Worm (Caenorhabditis elegans) whole organism, L4 larva: ENCODE measurements around the gene meg-1.
A peak's percentile ranks its signal among the peaks of the same experiment; 100 is the strongest.

Experiments used
- D1046.2 ChIP-seq: fragments of 200-800 bp; sonication (Bioruptor generic); IDR thresholded peaks from 2 replicates; pipeline ENCODE4 v1.3.6; 2022; ENCODE audit warnings: missing genetic modification characterization, missing compliant biosample characterization
- F26F4.8 ChIP-seq: fragments of 200-800 bp; sonication (Bioruptor generic); conservative IDR thresholded peaks from 2 replicates; pipeline ENCODE4 v1.3.6; 2022; ENCODE audit warnings: missing genetic modification characterization, missing compliant biosample characterization
- F37D6.2 ChIP-seq: sonication (generic microtip); optimal IDR thresholded peaks from 2 replicates; lab custom pipeline; 2016; ENCODE audit warnings: mild to moderate bottlenecking, missing genetic modification characterization, missing compliant biosample characterization
- F49E8.2 ChIP-seq: sonication (generic microtip); optimal IDR thresholded peaks from 2 replicates; lab custom pipeline; 2016; ENCODE audit warnings: missing compliant biosample characterization, mild to moderate bottlenecking, missing genetic modification characterization, borderline replicate concordance
- T26A8.4 ChIP-seq: fragments of 200-800 bp; sonication (Bioruptor generic); IDR thresholded peaks from 2 replicates; pipeline ENCODE4 v1.3.6; 2022; ENCODE audit warnings: missing genetic modification characterization, missing compliant biosample characterization
- Y48G9A.11 ChIP-seq: fragments of 200-800 bp; sonication (Bioruptor generic); IDR thresholded peaks from 2 replicates; pipeline ENCODE4 v1.3.6; 2022; ENCODE audit warnings: missing genetic modification reagents, missing genetic modification characterization, missing compliant biosample characterization
- ZK337.2 ChIP-seq: fragments of 200-800 bp; sonication (Bioruptor generic); IDR thresholded peaks from 2 replicates; pipeline ENCODE4 v1.3.6; 2022; ENCODE audit warnings: missing genetic modification reagents, missing genetic modification characterization, missing compliant biosample characterization
- ceh-28 ChIP-seq: fragments of 150-350 bp; optimal IDR thresholded peaks from 2 replicates; lab custom pipeline; 2014; ENCODE audit warnings: missing biosample characterization, missing genetic modification reagents, missing genetic modification characterization
- daf-16 ChIP-seq, 3 experiments: sonication (generic microtip); optimal IDR thresholded peaks; 2 replicates each; lab custom pipeline; 2016 to 2017; ENCODE audit warnings: missing genetic modification characterization in 3 of 3, missing genetic modification reagents in 3 of 3, mild to moderate bottlenecking in 2 of 3, missing compliant biosample characterization in 2 of 3, missing biosample characterization in 1 of 3, moderate library complexity in 1 of 3
- daf-19 ChIP-seq: fragments of 200-800 bp; sonication (Bioruptor generic); conservative IDR thresholded peaks from 2 replicates; pipeline ENCODE4 v1.3.6; 2022; ENCODE audit warnings: missing genetic modification characterization, missing compliant biosample characterization
- dpl-1 ChIP-seq: fragments of 150-350 bp; optimal IDR thresholded peaks from 2 replicates; lab custom pipeline; 2014; ENCODE audit warnings: missing biosample characterization, missing genetic modification reagents, missing genetic modification characterization
- dve-1 ChIP-seq: sonication (generic microtip); optimal IDR thresholded peaks from 2 replicates; lab custom pipeline; 2017; ENCODE audit warnings: antibody characterized with exemption, mild to moderate bottlenecking, missing genetic modification characterization, missing compliant biosample characterization; ENCODE audit not compliant: insufficient read depth
- egl-27 ChIP-seq: sonication (generic microtip); optimal IDR thresholded peaks from 3 replicates; lab custom pipeline; 2017; ENCODE audit warnings: missing biosample characterization, missing genetic modification reagents, missing genetic modification characterization
- egl-43 ChIP-seq: fragments of 200-800 bp; sonication (Bioruptor generic); IDR thresholded peaks from 2 replicates; pipeline ENCODE4 v1.3.6; 2022; ENCODE audit warnings: missing genetic modification reagents, missing genetic modification characterization, missing compliant biosample characterization
- hlh-11 ChIP-seq: fragments of 200-800 bp; sonication (Bioruptor generic); optimal IDR thresholded peaks from 2 replicates; lab custom pipeline; 2018; ENCODE audit warnings: mild to moderate bottlenecking, missing genetic modification characterization, missing compliant biosample characterization
- hlh-30 ChIP-seq: sonication (generic microtip); optimal IDR thresholded peaks from 2 replicates; lab custom pipeline; 2017; ENCODE audit warnings: antibody characterized with exemption, mild to moderate bottlenecking, missing genetic modification characterization, missing compliant biosample characterization; ENCODE audit not compliant: insufficient read depth
- hmg-1.1 ChIP-seq: fragments of 200-800 bp; sonication (Bioruptor generic); IDR thresholded peaks from 2 replicates; pipeline ENCODE4 v1.3.6; 2022; ENCODE audit warnings: missing genetic modification reagents, missing genetic modification characterization, missing compliant biosample characterization
- jun-1 ChIP-seq: fragments of 150-350 bp; optimal IDR thresholded peaks from 2 replicates; lab custom pipeline; 2014; ENCODE audit warnings: missing biosample characterization, missing genetic modification reagents, missing genetic modification characterization
- lin-13 ChIP-seq: fragments of 150-350 bp; optimal IDR thresholded peaks from 2 replicates; lab custom pipeline; 2014; ENCODE audit warnings: missing biosample characterization, missing genetic modification reagents, missing genetic modification characterization
- lin-29 ChIP-seq: fragments of 200-800 bp; sonication (Bioruptor generic); IDR thresholded peaks from 2 replicates; pipeline ENCODE4 v1.3.6; 2022; ENCODE audit warnings: missing genetic modification reagents, missing genetic modification characterization, missing compliant biosample characterization
- lin-38 ChIP-seq: fragments of 200-800 bp; sonication (Bioruptor generic); IDR thresholded peaks from 2 replicates; pipeline ENCODE4 v1.3.6; 2022; ENCODE audit warnings: missing genetic modification reagents, missing genetic modification characterization, missing compliant biosample characterization
- lsy-2 ChIP-seq, 2 experiments: fragments of 150-350 bp in 1 of 2; sonication (generic microtip) in 1 of 2; optimal IDR thresholded peaks; 2 replicates each; lab custom pipeline; 2014 to 2017; ENCODE audit warnings: missing biosample characterization in 2 of 2, missing genetic modification characterization in 2 of 2
- madf-5 ChIP-seq, 2 experiments: fragments of 200-800 bp; sonication (Bioruptor generic); IDR thresholded peaks; 2 replicates each; pipeline ENCODE4 v1.3.6; 2022; ENCODE audit warnings: missing compliant biosample characterization in 2 of 2, missing genetic modification characterization in 2 of 2
- mep-1 ChIP-seq: fragments of 150-350 bp; sonication (generic microtip); optimal IDR thresholded peaks from 3 replicates; lab custom pipeline; 2014; ENCODE audit warnings: missing biosample characterization, missing genetic modification characterization
- mxl-2 ChIP-seq: fragments of 200-800 bp; sonication (Bioruptor generic); conservative IDR thresholded peaks from 2 replicates; pipeline ENCODE4 v1.3.6; 2022; ENCODE audit warnings: missing genetic modification reagents, missing genetic modification characterization, missing compliant biosample characterization
- mxl-3 ChIP-seq: fragments of 200-800 bp; sonication (Bioruptor generic); optimal IDR thresholded peaks from 2 replicates; lab custom pipeline; 2018; ENCODE audit warnings: mild to moderate bottlenecking, missing genetic modification characterization, missing compliant biosample characterization
- nhr-10 ChIP-seq: fragments of 150-350 bp; optimal IDR thresholded peaks from 2 replicates; lab custom pipeline; 2014; ENCODE audit warnings: missing biosample characterization, missing genetic modification characterization
- nhr-102 ChIP-seq: sonication (generic microtip); optimal IDR thresholded peaks from 2 replicates; lab custom pipeline; 2016; ENCODE audit warnings: mild to moderate bottlenecking, missing genetic modification characterization, moderate library complexity, missing compliant biosample characterization
- nhr-11 ChIP-seq: fragments of 150-350 bp; optimal IDR thresholded peaks from 2 replicates; lab custom pipeline; 2014; ENCODE audit warnings: missing biosample characterization, missing genetic modification characterization
- nhr-111 ChIP-seq: fragments of 200-800 bp; sonication (Bioruptor generic); optimal IDR thresholded peaks from 2 replicates; lab custom pipeline; 2018; ENCODE audit warnings: mild to moderate bottlenecking, missing genetic modification characterization, missing compliant biosample characterization
- nhr-25 ChIP-seq: sonication (generic microtip); optimal IDR thresholded peaks from 2 replicates; lab custom pipeline; 2017; ENCODE audit warnings: missing genetic modification characterization, mild to moderate bottlenecking, missing compliant biosample characterization, antibody characterized with exemption, moderate library complexity, borderline replicate concordance; ENCODE audit not compliant: insufficient read depth
- nhr-28 ChIP-seq: fragments of 150-350 bp; optimal IDR thresholded peaks from 2 replicates; lab custom pipeline; 2014; ENCODE audit warnings: missing biosample characterization, missing genetic modification characterization
- nhr-41 ChIP-seq: fragments of 200-800 bp; sonication (Bioruptor generic); IDR thresholded peaks from 2 replicates; pipeline ENCODE4 v1.3.6; 2022; ENCODE audit warnings: missing genetic modification reagents, missing genetic modification characterization, missing compliant biosample characterization
- nhr-76 ChIP-seq: fragments of 150-350 bp; optimal IDR thresholded peaks from 2 replicates; lab custom pipeline; 2014; ENCODE audit warnings: missing biosample characterization, missing genetic modification characterization
- pha-4 ChIP-seq, 2 experiments: fragments of 150-350 bp in 1 of 2; fragments of 200-800 bp in 1 of 2; sonication (Bioruptor generic) in 1 of 2; IDR thresholded peaks in 1 of 2; optimal IDR thresholded peaks in 1 of 2; 2 replicates each; pipeline versions ENCODE4 v1.3.6 to Lab custom; 2014 to 2022; ENCODE audit warnings: missing genetic modification characterization in 2 of 2, missing genetic modification reagents in 2 of 2, missing biosample characterization in 1 of 2, missing compliant biosample characterization in 1 of 2
- php-3 ChIP-seq: fragments of 200-800 bp; sonication (Bioruptor generic); IDR thresholded peaks from 2 replicates; pipeline ENCODE4 v1.3.6; 2022; ENCODE audit warnings: missing genetic modification reagents, missing genetic modification characterization, missing compliant biosample characterization
- rbr-2 ChIP-seq: sonication (generic microtip); optimal IDR thresholded peaks from 2 replicates; lab custom pipeline; 2016; ENCODE audit warnings: missing genotype, missing genetic modification characterization, missing compliant biosample characterization
- set-16 ChIP-seq: fragments of 200-800 bp; sonication (Bioruptor generic); IDR thresholded peaks from 2 replicates; pipeline ENCODE4 v1.3.6; 2022; ENCODE audit warnings: missing genetic modification reagents, missing genetic modification characterization, missing compliant biosample characterization
- snpc-1.2 ChIP-seq: fragments of 200-800 bp; sonication (Bioruptor generic); IDR thresholded peaks from 2 replicates; pipeline ENCODE4 v1.3.6; 2022; ENCODE audit warnings: missing genetic modification reagents, missing genetic modification characterization, missing compliant biosample characterization
- spr-1 ChIP-seq: sonication (generic microtip); optimal IDR thresholded peaks from 2 replicates; lab custom pipeline; 2016; ENCODE audit warnings: mild to moderate bottlenecking, missing genetic modification characterization, missing compliant biosample characterization
- unc-62 ChIP-seq, 3 experiments: fragments of 150-350 bp in 1 of 3; sonication (generic microtip); optimal IDR thresholded peaks in 2 of 3; peaks in 1 of 3; 1 replicate in 1 of 3; 2 replicates in 2 of 3; lab custom pipeline; 2014 to 2017; ENCODE audit warnings: missing biosample characterization in 3 of 3, missing genetic modification characterization in 3 of 3, missing genetic modification reagents in 3 of 3, missing genotype in 1 of 3
- vab-7 ChIP-seq: fragments of 200-800 bp; sonication (Bioruptor generic); IDR thresholded peaks from 2 replicates; pipeline ENCODE4 v1.3.6; 2022; ENCODE audit warnings: missing genetic modification reagents, missing genetic modification characterization, missing compliant biosample characterization
- zip-2 ChIP-seq: fragments of 150-350 bp; optimal IDR thresholded peaks from 2 replicates; lab custom pipeline; 2014; ENCODE audit warnings: missing biosample characterization, missing genetic modification characterization

Gene meg-1

DNA sequence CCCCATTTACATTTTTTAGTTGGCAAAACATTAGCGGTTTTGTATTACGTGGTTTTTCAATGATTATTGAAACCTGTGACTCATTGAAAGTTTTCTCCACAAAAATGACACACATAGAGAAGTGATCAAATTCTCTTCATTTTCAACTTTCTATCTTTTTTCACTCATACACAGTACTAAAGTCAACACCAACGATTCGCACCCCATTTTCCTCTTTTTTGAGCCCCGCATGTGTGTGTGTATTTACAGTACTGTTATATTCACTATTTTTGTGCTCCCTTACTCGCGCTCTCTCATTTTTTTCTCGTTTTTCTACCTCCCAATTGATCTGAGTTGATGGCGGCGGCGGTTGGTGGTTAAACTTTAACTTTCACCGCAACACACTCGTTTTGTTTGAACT is 29.0 kb upstream of the meg-1 start:
- TF ChIP-seq nhr-28 (tag; lab: Kevin White, UChicago) (no peak), unc-62 (GFP tag; optimal IDR thresholded peaks at IDR 0.05 in 1 of 2; lab: Kevin White, UChicago) (peak in 1 of 2 experiments; percentile 46), unc-62 (tag; optimal IDR thresholded peaks at IDR 0.05; lab: Kevin White, UChicago) (no peak), Y48G9A.11 (GFP tag; lab: Robert Waterston, UW) (no peak)

DNA sequence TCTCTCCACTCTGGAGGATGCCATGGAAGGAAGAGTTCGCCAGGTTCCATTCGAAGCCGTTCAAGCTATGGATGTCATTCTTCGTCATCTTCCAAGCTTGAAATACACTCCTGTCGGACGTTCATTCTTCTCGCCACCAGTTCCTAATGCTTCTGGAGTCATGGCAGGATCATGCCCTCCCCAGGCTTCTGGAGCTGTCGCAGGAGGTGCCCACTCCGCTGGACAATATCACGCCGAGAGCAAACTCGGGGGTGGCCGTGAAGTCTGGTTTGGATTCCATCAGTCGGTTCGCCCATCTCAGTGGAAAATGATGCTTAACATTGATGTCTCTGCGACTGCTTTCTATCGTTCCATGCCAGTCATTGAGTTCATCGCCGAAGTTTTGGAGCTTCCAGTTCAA is 22.9 kb upstream of the meg-1 start:
- TF ChIP-seq snpc-1.2 (GFP tag; lab: Robert Waterston, UW) (peak; percentile 14; the same call in 1 of the 2 replicates), F26F4.8 (no peak), ceh-28 (no peak), dve-1 (tag; lab: Kevin White, UChicago) (no peak), daf-19 (GFP tag; lab: Robert Waterston, UW) (no peak), madf-5 (GFP tag; IDR thresholded peaks at IDR 0.05; lab: Robert Waterston, UW) (0 out of 4 replicates have a peak, but pooled peaks of 1 of the 2 experiments have one; percentile 24), T26A8.4 (no peak), mxl-2 (no peak), set-16 (GFP tag; lab: Robert Waterston, UW) (peak; percentile 56; the same call in 1 of the 2 replicates), F37D6.2 (no peak), F49E8.2 (tag; lab: Kevin White, UChicago) (no peak), lin-38 (GFP tag; lab: Robert Waterston, UW) (no peak), php-3 (GFP tag; lab: Robert Waterston, UW) (no peak), nhr-111 (GFP tag; lab: Kevin White, UChicago) (no peak), nhr-28 (tag; lab: Kevin White, UChicago) (no peak), zip-2 (tag; lab: Kevin White, UChicago) (no peak), lin-13 (GFP tag; lab: Kevin White, UChicago) (no peak)

DNA sequence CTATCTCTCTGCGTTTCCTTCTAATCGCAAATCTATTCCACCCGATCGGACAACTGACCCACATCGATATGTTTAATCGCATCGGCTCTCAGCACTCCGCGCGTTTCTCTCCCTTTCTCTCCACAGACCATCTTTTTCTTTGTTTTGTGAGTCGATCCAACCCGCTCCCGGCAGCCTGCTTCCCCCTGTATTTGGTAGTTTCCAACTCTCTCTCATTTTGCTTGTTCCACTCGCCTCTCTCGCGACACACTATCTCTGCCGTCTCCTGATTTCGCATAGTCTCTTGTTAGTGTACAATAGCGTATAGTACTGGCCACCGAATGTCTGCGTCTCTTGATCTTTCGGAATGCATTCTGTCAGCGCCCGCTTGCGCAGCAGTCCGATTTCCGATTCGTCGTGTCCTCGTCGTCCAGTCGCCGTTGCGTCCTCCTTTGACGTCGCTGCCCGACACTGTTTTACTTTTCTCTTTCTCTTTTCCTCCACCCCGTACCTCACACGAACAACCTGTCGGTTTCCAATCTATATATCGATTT is 21.3 kb upstream of the meg-1 start:
- TF ChIP-seq nhr-10 (tag; lab: Kevin White, UChicago) (peak; percentile 14), php-3 (GFP tag; lab: Robert Waterston, UW) (peak; percentile 49; the same call in 1 of the 2 replicates), D1046.2 (GFP tag; lab: Robert Waterston, UW) (0 out of 2 replicates have a peak, but pooled peaks have one; percentile 55), rbr-2 (tag; lab: Kevin White, UChicago) (peak; percentile 33), pha-4 (GFP tag; IDR thresholded peaks at IDR 0.05; lab: Robert Waterston, UW) (no peak; the same call in 1 of the 2 replicates), pha-4 (tag; optimal IDR thresholded peaks at IDR 0.05; lab: Kevin White, UChicago) (no peak), lsy-2 (tag; optimal IDR thresholded peaks at IDR 0.05; lab: Kevin White, UChicago) (peak in 1 of 2 experiments; percentile 21), spr-1 (tag; lab: Kevin White, UChicago) (peak; percentile 23), jun-1 (tag; lab: Kevin White, UChicago) (peak; percentile 55), F37D6.2 (no peak), nhr-25 (peak; percentile 50), nhr-76 (tag; lab: Kevin White, UChicago) (no peak), vab-7 (GFP tag; lab: Robert Waterston, UW) (no peak), mep-1 (tag; lab: Kevin White, UChicago) (peak; percentile 72), lin-29 (0 out of 2 replicates have a peak, but pooled peaks have one; percentile 33), nhr-102 (tag; lab: Kevin White, UChicago) (peak; percentile 41), hlh-11 (tag; lab: Kevin White, UChicago) (peak; percentile 81), dpl-1 (GFP tag; lab: Kevin White, UChicago) (no peak), set-16 (GFP tag; lab: Robert Waterston, UW) (peak; percentile 38), nhr-41 (GFP tag; lab: Robert Waterston, UW) (no peak), egl-27 (tag; lab: Kevin White, UChicago) (no peak), dve-1 (tag; lab: Kevin White, UChicago) (peak; percentile 64), unc-62 (GFP tag; optimal IDR thresholded peaks at IDR 0.05 in 1 of 2; lab: Kevin White, UChicago) (peak in 1 of 2 experiments; percentile 72), unc-62 (tag; optimal IDR thresholded peaks at IDR 0.05; lab: Kevin White, UChicago) (no peak), egl-43 (GFP tag; lab: Robert Waterston, UW) (peak; percentile 47; the same call in 1 of the 2 replicates), ZK337.2 (GFP tag; lab: Robert Waterston, UW) (no peak), hmg-1.1 (peak; percentile 57), daf-16 (GFP tag; optimal IDR thresholded peaks at IDR 0.05; lab: Kevin White, UChicago) (no peak), daf-16 (tag; optimal IDR thresholded peaks at IDR 0.05; lab: Kevin White, UChicago) (peak; percentile 39), mxl-3 (GFP tag; lab: Kevin White, UChicago) (peak; percentile 61), hlh-30 (tag; lab: Kevin White, UChicago) (peak; percentile 50), nhr-11 (tag; lab: Kevin White, UChicago) (no peak)
